Worm (Caenorhabditis elegans): Measurements from ENCODE around the gene cpna-5.

cpna-5 gene

ce11 chrII:7753500-7753899 lies 35.1 kb upstream of the cpna-5 start, which contains the start of gene trx-1:
Gene trx-1 (minus strand): TSS chrII:7753600.
- TF ChIP-seq F13C5.2 (tag; optimal IDR thresholded peaks at IDR 0.05) (no peak), B0310.2 (tag; optimal IDR thresholded peaks at IDR 0.05) (no peak), scrt-1 (GFP tag; IDR thresholded peaks at IDR 0.05) (no peak), pes-1 (GFP tag; IDR thresholded peaks at IDR 0.05) (no peak), flt-1 (GFP tag; IDR thresholded peaks at IDR 0.05) (no peak), hmg-4 (GFP tag; optimal IDR thresholded peaks at IDR 0.05) (no peak), tra-4 (tag; optimal IDR thresholded peaks at IDR 0.05) (no peak), tbx-37 (GFP tag; conservative IDR thresholded peaks at IDR 0.05) (no peak), tbx-11 (GFP tag; IDR thresholded peaks at IDR 0.05) (no peak), ets-7 (tag; optimal IDR thresholded peaks at IDR 0.05) (no peak), ceh-13 (GFP tag; optimal IDR thresholded peaks at IDR 0.05) (no peak), hmbx-1 (tag; optimal IDR thresholded peaks at IDR 0.05) (no peak), ceh-36 (tag; optimal IDR thresholded peaks at IDR 0.05) (no peak)

DNA sequence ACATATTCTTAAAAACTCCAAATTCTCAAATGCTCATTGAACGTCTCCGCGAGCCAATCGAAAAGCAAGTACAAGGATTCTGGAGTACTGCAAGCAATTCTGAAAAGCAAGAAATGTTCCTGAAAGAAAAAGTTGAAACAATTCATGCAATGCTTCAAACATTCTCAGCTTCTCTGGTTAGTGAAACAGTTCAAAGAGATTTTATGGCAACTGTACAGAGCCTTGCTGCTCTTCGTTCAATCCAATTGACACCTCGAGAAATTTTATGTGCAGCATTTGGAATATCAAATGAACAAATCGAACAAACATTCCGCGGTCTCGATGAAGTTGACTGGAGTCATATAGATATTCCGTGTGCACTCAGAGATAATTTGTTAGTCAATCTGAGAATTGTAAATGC lies 18.3 kb upstream of the cpna-5 start:
- TF ChIP-seq tra-4 (tag; optimal IDR thresholded peaks at IDR 0.05) (no peak), scrt-1 (GFP tag; IDR thresholded peaks at IDR 0.05) (no peak), ceh-13 (GFP tag; optimal IDR thresholded peaks at IDR 0.05) (no peak), aly-1 (tag; optimal IDR thresholded peaks at IDR 0.05) (no peak), tbx-37 (GFP tag; conservative IDR thresholded peaks at IDR 0.05) (no peak), hnd-1 (tag; optimal IDR thresholded peaks at IDR 0.05) (no peak), ama-1 (optimal IDR thresholded peaks at IDR 0.05) (no peak), pes-1 (GFP tag; IDR thresholded peaks at IDR 0.05) (no peak), sea-1 (GFP tag; conservative IDR thresholded peaks at IDR 0.05) (no peak), B0310.2 (tag; optimal IDR thresholded peaks at IDR 0.05) (no peak), tbx-11 (GFP tag; IDR thresholded peaks at IDR 0.05) (no peak), F13C5.2 (tag; optimal IDR thresholded peaks at IDR 0.05) (no peak)

ce11 chrII:7724603-7725002 lies 6.2 kb upstream of the cpna-5 start, which contains the start of gene cpna-2:
Gene cpna-2 (plus strand): TSS chrII:7724903.
- TF ChIP-seq pes-1 (GFP tag; IDR thresholded peaks at IDR 0.05) (no peak), ets-7 (tag; optimal IDR thresholded peaks at IDR 0.05) (no peak), hnd-1 (tag; optimal IDR thresholded peaks at IDR 0.05) (no peak), tra-4 (tag; optimal IDR thresholded peaks at IDR 0.05) (no peak), flt-1 (GFP tag; IDR thresholded peaks at IDR 0.05) (no peak), ceh-36 (tag; optimal IDR thresholded peaks at IDR 0.05) (no peak), ceh-13 (GFP tag; optimal IDR thresholded peaks at IDR 0.05) (no peak), scrt-1 (GFP tag; IDR thresholded peaks at IDR 0.05) (no peak), tbx-37 (GFP tag; conservative IDR thresholded peaks at IDR 0.05) (no peak), hmbx-1 (tag; optimal IDR thresholded peaks at IDR 0.05) (no peak), B0310.2 (tag; optimal IDR thresholded peaks at IDR 0.05) (no peak), tbx-11 (GFP tag; IDR thresholded peaks at IDR 0.05) (no peak), ama-1 (optimal IDR thresholded peaks at IDR 0.05) (no peak), F13C5.2 (tag; optimal IDR thresholded peaks at IDR 0.05) (no peak), aly-1 (tag; optimal IDR thresholded peaks at IDR 0.05) (no peak), sea-1 (GFP tag; conservative IDR thresholded peaks at IDR 0.05) (no peak), hmg-4 (GFP tag; optimal IDR thresholded peaks at IDR 0.05) (no peak)

DNA sequence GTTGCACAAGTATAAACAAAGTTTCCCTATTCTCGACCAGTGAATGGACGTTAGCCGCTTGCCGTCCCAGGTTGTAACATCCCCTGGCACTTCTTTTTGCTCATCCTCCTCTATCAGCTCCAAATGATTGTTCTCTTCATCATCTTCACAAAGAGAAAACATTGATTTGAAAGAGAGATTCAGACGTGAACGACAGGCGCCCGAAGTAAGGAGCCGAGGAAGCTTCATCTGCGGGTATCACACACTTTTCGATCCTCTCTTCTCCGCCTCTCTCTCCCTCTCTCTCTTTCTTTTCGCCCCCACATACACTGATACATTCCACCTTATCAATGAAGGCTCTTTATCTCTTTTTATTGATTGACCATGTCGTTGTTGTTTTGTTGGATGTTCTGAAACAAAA lies 4.4 kb upstream of the cpna-5 start:
- TF ChIP-seq scrt-1 (GFP tag; IDR thresholded peaks at IDR 0.05): no peak
- no peak for TF ChIP-seq ama-1 (optimal IDR thresholded peaks at IDR 0.05)
- no peak for TF ChIP-seq flt-1 (GFP tag; IDR thresholded peaks at IDR 0.05)
- TF ChIP-seq ets-7 (tag; optimal IDR thresholded peaks at IDR 0.05): no peak
- TF ChIP-seq hnd-1 (tag; optimal IDR thresholded peaks at IDR 0.05): no peak
- no peak for TF ChIP-seq B0310.2 (tag; optimal IDR thresholded peaks at IDR 0.05)
- no peak for TF ChIP-seq ceh-36 (tag; optimal IDR thresholded peaks at IDR 0.05)
- TF ChIP-seq tbx-37 (GFP tag; conservative IDR thresholded peaks at IDR 0.05): no peak
- TF ChIP-seq tbx-11 (GFP tag; IDR thresholded peaks at IDR 0.05): no peak
- TF ChIP-seq aly-1 (tag; optimal IDR thresholded peaks at IDR 0.05): no peak
- TF ChIP-seq tra-4 (tag; optimal IDR thresholded peaks at IDR 0.05): no peak
- TF ChIP-seq pes-1 (GFP tag; IDR thresholded peaks at IDR 0.05): no peak
- no peak for TF ChIP-seq hmbx-1 (tag; optimal IDR thresholded peaks at IDR 0.05)
- TF ChIP-seq F13C5.2 (tag; optimal IDR thresholded peaks at IDR 0.05): no peak
- TF ChIP-seq hmg-4 (GFP tag; optimal IDR thresholded peaks at IDR 0.05): no peak
- TF ChIP-seq sea-1 (GFP tag; conservative IDR thresholded peaks at IDR 0.05): no peak

ce11 chrII:7720479-7720878 lies 2.1 kb upstream of the cpna-5 start:
- TF ChIP-seq ceh-36 (tag; optimal IDR thresholded peaks at IDR 0.05) (no peak), ets-7 (tag; optimal IDR thresholded peaks at IDR 0.05) (no peak), hmbx-1 (tag; optimal IDR thresholded peaks at IDR 0.05) (no peak), F13C5.2 (tag; optimal IDR thresholded peaks at IDR 0.05) (no peak), hmg-4 (GFP tag; optimal IDR thresholded peaks at IDR 0.05) (no peak), pes-1 (GFP tag; IDR thresholded peaks at IDR 0.05) (no peak), tbx-37 (GFP tag; conservative IDR thresholded peaks at IDR 0.05) (no peak), aly-1 (tag; optimal IDR thresholded peaks at IDR 0.05) (no peak), sea-1 (GFP tag; conservative IDR thresholded peaks at IDR 0.05) (no peak), ceh-13 (GFP tag; optimal IDR thresholded peaks at IDR 0.05) (no peak), tbx-11 (GFP tag; IDR thresholded peaks at IDR 0.05) (no peak), ama-1 (optimal IDR thresholded peaks at IDR 0.05) (no peak), B0310.2 (tag; optimal IDR thresholded peaks at IDR 0.05) (no peak), scrt-1 (GFP tag; IDR thresholded peaks at IDR 0.05) (no peak), flt-1 (GFP tag; IDR thresholded peaks at IDR 0.05) (no peak)

ce11 chrII:7719039-7719438 lies 648 bp upstream of the cpna-5 start:
- TF ChIP-seq ceh-36 (tag; optimal IDR thresholded peaks at IDR 0.05) (no peak), tbx-37 (GFP tag; conservative IDR thresholded peaks at IDR 0.05) (no peak), sea-1 (GFP tag; conservative IDR thresholded peaks at IDR 0.05) (no peak), pes-1 (GFP tag; IDR thresholded peaks at IDR 0.05) (no peak), B0310.2 (tag; optimal IDR thresholded peaks at IDR 0.05) (no peak), ets-7 (tag; optimal IDR thresholded peaks at IDR 0.05) (no peak), tra-4 (tag; optimal IDR thresholded peaks at IDR 0.05) (no peak)

- TF ChIP-seq tra-4 (tag; optimal IDR thresholded peaks at IDR 0.05): no peak
- TF ChIP-seq ceh-36 (tag; optimal IDR thresholded peaks at IDR 0.05): no peak
- TF ChIP-seq F13C5.2 (tag; optimal IDR thresholded peaks at IDR 0.05): no peak
- TF ChIP-seq tbx-37 (GFP tag; conservative IDR thresholded peaks at IDR 0.05): no peak
Observed at ce11 chrII:7716112-7716511, 2.3 kb downstream of the cpna-5 start.
